Fruit fly (Drosophila melanogaster) S2 (cell line): Measurements from ENCODE around the gene CG14770.

ENCODE experiments used
- CG8478 ChIP-seq: fragments of >200 bp; optimal IDR thresholded peaks from 2 replicates; lab custom pipeline; 2018
- CTCF ChIP-seq, 2 experiments: fragments of >200 bp; optimal IDR thresholded peaks; 2 replicates each; lab custom pipeline; 2018

Gene CG14770

DNA sequence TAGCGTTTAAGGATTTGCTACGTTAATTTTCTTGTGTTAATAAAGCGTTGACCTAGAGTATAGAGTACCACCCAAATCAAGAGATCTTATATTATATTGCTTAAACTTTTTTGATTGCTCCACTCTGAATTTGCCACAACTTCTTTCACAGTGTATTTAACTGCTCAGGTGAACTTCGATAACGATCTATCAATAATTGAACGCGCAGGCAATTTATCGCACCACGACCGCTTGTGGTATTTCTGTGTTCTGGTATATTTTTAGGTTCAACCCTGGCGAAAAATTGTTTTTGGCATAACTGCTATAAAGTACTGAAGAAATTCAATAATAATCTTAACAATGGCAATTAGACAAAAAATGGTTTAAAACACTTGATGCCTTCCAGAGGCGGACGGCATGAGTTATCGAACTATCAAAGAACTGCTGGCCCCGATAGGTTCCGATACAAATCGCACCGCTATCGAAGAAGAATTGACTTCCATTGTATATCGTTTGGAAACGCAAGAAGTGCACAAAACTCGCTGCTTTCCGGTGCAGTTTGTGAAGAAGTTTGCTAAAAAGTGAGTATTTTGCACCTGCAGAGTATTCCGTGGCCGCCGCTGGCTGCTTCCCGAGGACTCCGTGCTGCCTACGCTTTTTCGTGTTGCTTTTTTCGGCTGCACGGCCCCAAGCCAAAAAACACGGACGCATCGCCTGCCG lies 1.2 kb downstream of the CG14770 start, which contains the start of gene ssx:
Gene ssx, plus strand, starts transcription at position 477 of the 699 bp plus-strand sequence.
- TF ChIP-seq CG8478 (lab: Kevin White, UChicago) (no peak), CTCF (optimal IDR thresholded peaks at IDR 0.05; lab: Kevin White, UChicago) (peak in 1 of 2 experiments; percentile 20)

- TF ChIP-seq CG8478 (lab: Kevin White, UChicago) (no peak), CTCF (optimal IDR thresholded peaks at IDR 0.05; lab: Kevin White, UChicago) (no peak)
Measured at dm6 chrX:1372667-1373066, 3.6 kb downstream of the CG14770 start.

- no peak for TF ChIP-seq CG8478 (lab: Kevin White, UChicago)
- no peak for TF ChIP-seq CTCF (optimal IDR thresholded peaks at IDR 0.05; lab: Kevin White, UChicago)
Measured at dm6 chrX:1375265-1375958, 6.4 kb downstream of the CG14770 start, which contains the start of gene AMPKalpha. TSS of gene AMPKalpha (plus strand) at chrX:1375536.

DNA sequence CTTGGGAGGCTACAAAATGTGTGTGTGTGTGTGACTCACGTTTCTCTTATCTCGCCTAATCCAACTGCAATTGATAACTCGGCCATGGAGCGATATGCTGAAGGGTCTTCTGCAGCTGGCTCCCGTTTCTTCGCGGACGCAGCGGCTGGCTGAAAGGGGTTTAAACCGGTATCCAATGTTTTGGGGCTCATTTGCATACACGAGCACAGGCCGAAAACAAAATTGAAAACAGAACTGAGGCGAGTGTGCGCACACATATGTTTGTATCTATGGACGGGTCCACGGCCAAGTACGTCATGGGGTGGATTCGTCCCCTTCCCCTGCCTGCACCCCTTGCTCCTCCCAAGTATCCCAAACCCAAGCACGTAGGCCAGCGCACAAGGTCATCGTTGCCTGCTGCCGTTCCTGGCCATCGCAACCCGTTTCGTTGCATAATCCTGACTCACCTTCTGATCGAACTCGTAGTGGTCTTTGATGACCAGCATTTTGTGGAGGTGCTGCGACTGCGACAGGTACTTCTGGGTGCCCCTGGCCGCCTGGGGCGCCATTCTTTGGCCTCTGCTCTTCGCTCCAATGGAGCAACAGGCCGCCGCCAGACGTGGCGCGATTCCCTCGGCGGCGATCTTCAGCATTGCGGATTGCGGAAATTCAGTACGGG lies 10.8 kb downstream of the CG14770 start:
- TF ChIP-seq CG8478 (lab: Kevin White, UChicago) (no peak), CTCF (optimal IDR thresholded peaks at IDR 0.05; lab: Kevin White, UChicago) (no peak)

dm6 chrX:1380350-1381060 lies 11.5 kb downstream of the CG14770 start, which contains the start of the genes CG3719 and CG32813:
TSS of gene CG3719 (minus strand) at chrX:1380480.
TSS of gene CG32813 (plus strand) at chrX:1380914.
- TF ChIP-seq CTCF (optimal IDR thresholded peaks at IDR 0.05; lab: Kevin White, UChicago) = peak in 1 of 2 experiments; percentile 17
- no peak for TF ChIP-seq CG8478 (lab: Kevin White, UChicago)

- TF ChIP-seq CG8478 (lab: Kevin White, UChicago) (no peak), CTCF (optimal IDR thresholded peaks at IDR 0.05; lab: Kevin White, UChicago) (no peak)
Measured at dm6 chrX:1381413-1381991, 12.5 kb downstream of the CG14770 start.

- TF ChIP-seq CG8478 (lab: Kevin White, UChicago) (no peak), CTCF (optimal IDR thresholded peaks at IDR 0.05; lab: Kevin White, UChicago) (no peak)
Measured at dm6 chrX:1382489-1382888, 13.4 kb downstream of the CG14770 start.

DNA sequence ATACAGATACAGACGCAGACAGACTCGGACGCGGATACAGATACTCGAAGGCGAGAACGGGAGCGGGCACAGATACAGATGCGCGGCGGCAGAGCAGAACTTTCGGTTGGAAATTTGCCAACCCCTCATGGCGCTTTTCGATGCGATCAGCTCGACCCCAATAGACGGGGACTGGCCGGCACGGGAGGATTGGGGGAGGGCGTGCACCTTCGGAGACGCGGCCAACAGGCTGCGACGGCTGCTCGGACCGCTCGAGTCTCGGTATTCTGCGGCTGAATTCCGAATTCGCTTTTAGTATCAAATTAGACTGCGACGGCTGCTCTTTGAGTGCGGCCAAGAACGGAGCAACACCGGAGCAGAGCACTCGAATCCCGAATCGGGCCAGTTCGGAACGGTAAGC lies 15.2 kb downstream of the CG14770 start:
- TF ChIP-seq CTCF (optimal IDR thresholded peaks at IDR 0.05; lab: Kevin White, UChicago) = no peak

- no peak for TF ChIP-seq CTCF (optimal IDR thresholded peaks at IDR 0.05; lab: Kevin White, UChicago)
- no peak for TF ChIP-seq CG8478 (lab: Kevin White, UChicago)
Measured at dm6 chrX:1387149-1387752, 18.2 kb downstream of the CG14770 start.

DNA sequence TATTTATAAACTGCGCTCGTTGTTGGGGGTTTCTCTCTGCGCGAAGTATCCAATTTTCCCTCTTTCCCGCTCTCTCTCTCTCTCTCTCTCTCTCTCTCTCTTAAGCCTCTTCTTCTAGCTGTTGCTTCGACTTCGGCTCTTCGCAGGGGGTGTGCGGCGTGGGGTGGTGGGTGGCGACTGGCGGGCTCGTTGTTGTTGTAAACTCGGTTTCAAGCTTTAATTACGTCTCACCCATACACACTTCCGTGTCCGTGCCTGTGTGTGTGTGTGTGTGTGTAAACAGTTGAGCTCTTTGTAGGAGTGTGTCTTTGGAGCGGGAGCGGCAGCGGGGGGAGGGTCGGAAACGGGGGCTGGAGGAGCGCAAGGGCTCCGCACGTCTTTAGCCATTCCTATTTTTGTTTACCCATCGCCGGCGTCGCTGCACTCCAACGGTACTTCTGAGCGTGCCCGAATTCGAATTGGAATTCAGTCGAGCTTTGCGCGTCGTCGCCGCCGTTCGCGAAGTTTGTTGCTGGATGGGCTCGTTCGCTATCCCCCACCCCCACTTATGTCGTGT lies 19.2 kb downstream of the CG14770 start:
- no peak for TF ChIP-seq CG8478 (lab: Kevin White, UChicago)
- no peak for TF ChIP-seq CTCF (optimal IDR thresholded peaks at IDR 0.05; lab: Kevin White, UChicago)

- TF ChIP-seq CTCF (optimal IDR thresholded peaks at IDR 0.05; lab: Kevin White, UChicago) = peak; percentile 22 to 26
- no peak for TF ChIP-seq CG8478 (lab: Kevin White, UChicago)
Measured at dm6 chrX:1392875-1393274, 23.8 kb downstream of the CG14770 start, which contains the start of gene Rilpl. TSS of gene Rilpl (plus strand) at chrX:1393054.

DNA sequence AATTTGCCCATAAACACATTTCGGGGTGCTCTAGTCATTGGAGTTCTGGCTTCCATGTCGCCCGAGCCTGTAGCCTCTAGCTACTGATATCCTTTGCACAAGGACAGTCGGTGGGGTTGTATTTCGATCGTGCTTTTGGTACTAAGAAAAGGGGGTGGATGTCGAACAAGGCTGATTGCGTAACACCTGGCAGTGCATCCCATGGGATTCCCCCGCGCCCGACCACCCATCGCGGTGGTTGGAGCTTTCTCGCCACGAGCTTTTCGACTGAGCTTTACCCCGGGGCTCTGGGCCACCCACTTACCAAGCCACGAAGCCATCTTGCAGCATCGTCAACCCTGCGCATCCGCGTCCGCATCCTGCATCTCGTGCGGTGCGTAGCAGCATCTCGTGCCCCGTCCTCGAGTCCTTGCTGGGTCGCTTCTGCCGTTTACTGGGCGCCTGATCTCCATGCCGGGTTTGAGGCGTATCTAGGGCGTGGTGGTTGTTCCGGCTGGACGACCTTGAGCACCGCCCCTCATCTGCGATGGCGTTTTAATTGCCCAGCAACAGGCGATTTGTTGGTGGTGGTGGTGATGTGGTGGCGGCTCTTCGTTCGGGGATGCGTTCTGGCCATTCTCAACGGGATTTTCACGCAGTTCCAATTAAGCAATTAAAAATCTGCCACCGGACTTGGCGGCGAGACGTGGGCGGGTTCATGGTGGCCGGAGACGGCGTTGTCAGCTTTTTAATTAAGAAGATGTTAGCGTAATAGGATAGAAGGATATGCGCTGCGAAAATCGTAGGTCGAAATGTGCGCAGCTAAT lies 28.8 kb downstream of the CG14770 start:
- TF ChIP-seq CTCF (optimal IDR thresholded peaks at IDR 0.05; lab: Kevin White, UChicago) (no peak), CG8478 (lab: Kevin White, UChicago) (no peak)
